Worm (Caenorhabditis elegans): ENCODE measurements around the gene srh-42.
A peak's percentile ranks its signal among the peaks of the same experiment; 100 is the strongest.

Gene srh-42

ce11 chrII:14250147-14250965 is 38.5 kb downstream of the srh-42 start, which contains the start of gene hmg-1.1 (continued):
- no peak for TF ChIP-seq gmeb-2 (tag; optimal IDR thresholded peaks at IDR 0.05)
- peak; percentile 26 for TF ChIP-seq nhr-232 (tag; optimal IDR thresholded peaks at IDR 0.05)
- peak; percentile 5 for TF ChIP-seq ztf-16 (tag; optimal IDR thresholded peaks at IDR 0.05)
- TF ChIP-seq ceh-34 (tag; optimal IDR thresholded peaks at IDR 0.05) = peak; percentile 89
- peak; percentile 47 for TF ChIP-seq sdc-2 (tag; optimal IDR thresholded peaks at IDR 0.05)
- TF ChIP-seq sox-2 (GFP tag; IDR thresholded peaks at IDR 0.05) = no peak
- TF ChIP-seq C38D4.7 (GFP tag; optimal IDR thresholded peaks at IDR 0.05) = peak; percentile 46
- TF ChIP-seq unc-42 (tag; optimal IDR thresholded peaks at IDR 0.05) = peak; percentile 27
- TF ChIP-seq ref-2 (tag; optimal IDR thresholded peaks at IDR 0.05) = peak; percentile 84
- TF ChIP-seq pax-1 (tag; optimal IDR thresholded peaks at IDR 0.05) = no peak
- TF ChIP-seq nhr-11 (tag; optimal IDR thresholded peaks at IDR 0.05) = no peak
- peak; percentile 15 for TF ChIP-seq mec-3 (tag; optimal IDR thresholded peaks at IDR 0.05; ENCODE audit: borderline replicate concordance)
- TF ChIP-seq madf-2 (tag; optimal IDR thresholded peaks at IDR 0.05) = peak; percentile 100
- TF ChIP-seq ceh-31 (tag; optimal IDR thresholded peaks at IDR 0.05) = peak; percentile 87
- no peak for TF ChIP-seq lim-6 (tag; optimal IDR thresholded peaks at IDR 0.05)
- TF ChIP-seq tbx-7 (tag; optimal IDR thresholded peaks at IDR 0.05) = no peak
- peak; percentile 39 for TF ChIP-seq pha-2 (tag; optimal IDR thresholded peaks at IDR 0.05)
- no peak for TF ChIP-seq ceh-45 (GFP tag; IDR thresholded peaks at IDR 0.05)
- TF ChIP-seq unc-3 (GFP tag; conservative IDR thresholded peaks at IDR 0.05) = peak; percentile 16; the same call in 1 of the 2 replicates
- TF ChIP-seq unc-3 (tag; optimal IDR thresholded peaks at IDR 0.05) = no peak
- peak; percentile 91 for TF ChIP-seq rnt-1 (tag; optimal IDR thresholded peaks at IDR 0.05)
- peak; percentile 48 for TF ChIP-seq ama-1 (optimal IDR thresholded peaks at IDR 0.05)
- TF ChIP-seq F13H6.1 (tag; optimal IDR thresholded peaks at IDR 0.05) = peak; percentile 72

DNA sequence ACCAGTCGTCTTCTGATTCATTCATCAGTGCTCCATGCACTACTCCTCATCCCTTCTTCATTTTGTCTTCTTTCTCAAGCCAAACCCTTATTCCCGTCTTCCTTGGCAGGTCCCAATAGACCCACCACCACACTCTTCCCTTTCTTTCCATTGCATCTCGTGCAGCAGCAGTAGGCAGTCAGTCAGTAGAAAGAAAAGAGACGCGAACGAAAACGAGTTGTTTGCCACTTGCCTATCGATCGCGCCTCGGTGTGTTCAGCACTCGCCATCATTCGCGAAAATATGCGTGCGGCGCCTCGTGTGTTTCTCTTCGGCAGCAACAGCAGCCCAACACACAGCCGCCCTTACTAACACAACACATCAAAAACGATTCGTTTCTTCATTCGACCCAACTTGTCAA is 39.4 kb downstream of the srh-42 start:
- no peak for TF ChIP-seq fax-1 (tag; optimal IDR thresholded peaks at IDR 0.05)
- peak; percentile 40 for TF ChIP-seq unc-42 (tag; optimal IDR thresholded peaks at IDR 0.05)
- TF ChIP-seq hlh-15 (tag; optimal IDR thresholded peaks at IDR 0.05) = no peak
- no peak for TF ChIP-seq syd-9 (tag; optimal IDR thresholded peaks at IDR 0.05)
- no peak for TF ChIP-seq ztf-16 (tag; optimal IDR thresholded peaks at IDR 0.05)
- TF ChIP-seq ceh-2 (tag; optimal IDR thresholded peaks at IDR 0.05) = no peak
- no peak for TF ChIP-seq gmeb-2 (tag; optimal IDR thresholded peaks at IDR 0.05)
- TF ChIP-seq ceh-34 (tag; optimal IDR thresholded peaks at IDR 0.05) = peak; percentile 49
- TF ChIP-seq ama-1 (optimal IDR thresholded peaks at IDR 0.05) = peak; percentile 64
- TF ChIP-seq ceh-45 (GFP tag; IDR thresholded peaks at IDR 0.05) = no peak
- TF ChIP-seq ceh-48 (tag; optimal IDR thresholded peaks at IDR 0.05) = peak; percentile 68
- peak; percentile 19 for TF ChIP-seq hlh-6 (tag; optimal IDR thresholded peaks at IDR 0.05)
- no peak for TF ChIP-seq zip-5 (tag; optimal IDR thresholded peaks at IDR 0.05)
- TF ChIP-seq pros-1 (tag; optimal IDR thresholded peaks at IDR 0.05) = no peak
- no peak for TF ChIP-seq lim-6 (tag; optimal IDR thresholded peaks at IDR 0.05)
- TF ChIP-seq sdc-2 (tag; optimal IDR thresholded peaks at IDR 0.05) = peak; percentile 30
- no peak for TF ChIP-seq pha-2 (tag; optimal IDR thresholded peaks at IDR 0.05)
- peak; percentile 45 for TF ChIP-seq fkh-10 (GFP tag; optimal IDR thresholded peaks at IDR 0.05)
- TF ChIP-seq ref-2 (tag; optimal IDR thresholded peaks at IDR 0.05) = peak; percentile 14
- peak; percentile 67 for TF ChIP-seq tbx-2 (tag; optimal IDR thresholded peaks at IDR 0.05)
- peak; percentile 66 for TF ChIP-seq hlh-30 (tag; optimal IDR thresholded peaks at IDR 0.05; ENCODE audit: insufficient read depth)
- TF ChIP-seq nfya-1 (tag; optimal IDR thresholded peaks at IDR 0.05) = peak; percentile 76
- TF ChIP-seq ceh-6 (GFP tag; optimal IDR thresholded peaks at IDR 0.05) = peak; percentile 8
- no peak for TF ChIP-seq unc-86 (tag; optimal IDR thresholded peaks at IDR 0.05)
- no peak for TF ChIP-seq ceh-24 (tag; optimal IDR thresholded peaks at IDR 0.05)
- peak; percentile 28 for TF ChIP-seq dmd-4 (tag; optimal IDR thresholded peaks at IDR 0.05; ENCODE audit: borderline replicate concordance)
- TF ChIP-seq madf-2 (tag; optimal IDR thresholded peaks at IDR 0.05) = peak; percentile 99
- no peak for TF ChIP-seq T23F11.4 (GFP tag; optimal IDR thresholded peaks at IDR 0.05)
- TF ChIP-seq dve-1 (tag; optimal IDR thresholded peaks at IDR 0.05) = no peak
- TF ChIP-seq mec-3 (tag; optimal IDR thresholded peaks at IDR 0.05; ENCODE audit: borderline replicate concordance) = peak; percentile 52
- TF ChIP-seq hlh-13 (GFP tag; optimal IDR thresholded peaks at IDR 0.05) = no peak
- TF ChIP-seq ceh-19 (GFP tag; optimal IDR thresholded peaks at IDR 0.05) = peak; percentile 33
- peak; percentile 29 for TF ChIP-seq lin-11 (tag; optimal IDR thresholded peaks at IDR 0.05)
- TF ChIP-seq elt-4 (tag; optimal IDR thresholded peaks at IDR 0.05) = no peak
- TF ChIP-seq hlh-8 (tag; optimal IDR thresholded peaks at IDR 0.05) = peak; percentile 1
- peak; percentile 62 for TF ChIP-seq ceh-31 (tag; optimal IDR thresholded peaks at IDR 0.05)
